Fruit fly (Drosophila melanogaster): Measurements from ENCODE around the gene CG13282.

Gene CG13282

dm6 chr2L:16824905-16825333, 9.4 kb downstream of the CG13282 start, which contains the start of gene Cse1 (continued):
- TF ChIP-seq zfh1 (GFP tag; IDR thresholded peaks at IDR 0.05) = no peak
- TF ChIP-seq Deaf1 (tag; optimal IDR thresholded peaks at IDR 0.05) = no peak
- TF ChIP-seq Hey (tag; optimal IDR thresholded peaks at IDR 0.05) = no peak
- no peak for TF ChIP-seq YL-1 (GFP tag; optimal IDR thresholded peaks at IDR 0.05)
- TF ChIP-seq Ptx1 (GFP tag; IDR thresholded peaks at IDR 0.05) = no peak
- TF ChIP-seq prd (optimal IDR thresholded peaks at IDR 0.05) = no peak
- TF ChIP-seq prd (GFP tag; IDR thresholded peaks at IDR 0.05) = no peak
- TF ChIP-seq CG1024 (GFP tag; IDR thresholded peaks at IDR 0.05) = no peak
- no peak for TF ChIP-seq CG14441 (GFP tag; IDR thresholded peaks at IDR 0.05)
- no peak for TF ChIP-seq ac (GFP tag; optimal IDR thresholded peaks at IDR 0.05)
- TF ChIP-seq sim (GFP tag; IDR thresholded peaks at IDR 0.05) = no peak
- no peak for TF ChIP-seq CG5953 (GFP tag; IDR thresholded peaks at IDR 0.05)
- no peak for TF ChIP-seq Lpt (GFP tag; optimal IDR thresholded peaks at IDR 0.05)
- no peak for TF ChIP-seq Dek (tag; optimal IDR thresholded peaks at IDR 0.05)
- peak; percentile 18 for TF ChIP-seq phol (tag; optimal IDR thresholded peaks at IDR 0.05)
- no peak for TF ChIP-seq Nf-YA (GFP tag; IDR thresholded peaks at IDR 0.05)
- peak; percentile 69 for TF ChIP-seq amos (GFP tag; IDR thresholded peaks at IDR 0.05; ENCODE audit: partially characterized antibody)
- TF ChIP-seq onecut (GFP tag; IDR thresholded peaks at IDR 0.05) = no peak
- no peak for TF ChIP-seq D (optimal IDR thresholded peaks at IDR 0.05)
- TF ChIP-seq D (GFP tag; optimal IDR thresholded peaks at IDR 0.05) = no peak
- TF ChIP-seq H2.0 (GFP tag; IDR thresholded peaks at IDR 0.05) = no peak
- no peak for TF ChIP-seq ind (GFP tag; optimal IDR thresholded peaks at IDR 0.05)
- no peak for TF ChIP-seq Aef1 (GFP tag; IDR thresholded peaks at IDR 0.05)
- TF ChIP-seq gce (GFP tag; IDR thresholded peaks at IDR 0.05) = no peak

dm6 chr2L:16820993-16821392, 13.3 kb downstream of the CG13282 start, which contains the start of gene CG13280:
Gene CG13280 (minus strand): TSS chr2L:16821093.
- no peak for TF ChIP-seq CG8765 (GFP tag; IDR thresholded peaks at IDR 0.05)
- TF ChIP-seq CG17361 (GFP tag; IDR thresholded peaks at IDR 0.05) = no peak
- TF ChIP-seq croc (GFP tag; conservative IDR thresholded peaks at IDR 0.05) = no peak
- TF ChIP-seq ems (GFP tag; optimal IDR thresholded peaks at IDR 0.05) = no peak
- TF ChIP-seq lilli (GFP tag; optimal IDR thresholded peaks at IDR 0.05) = no peak
- no peak for TF ChIP-seq NfI (GFP tag; optimal IDR thresholded peaks at IDR 0.05)
- TF ChIP-seq CG10462 (GFP tag; optimal IDR thresholded peaks at IDR 0.05) = no peak
- TF ChIP-seq tx (GFP tag; optimal IDR thresholded peaks at IDR 0.05) = no peak
- TF ChIP-seq CG17912 (GFP tag; optimal IDR thresholded peaks at IDR 0.05) = no peak
- no peak for TF ChIP-seq HLHmδ (GFP tag; optimal IDR thresholded peaks at IDR 0.05)
- TF ChIP-seq CG31441 (GFP tag; IDR thresholded peaks at IDR 0.05) = no peak
- TF ChIP-seq Dad (GFP tag; optimal IDR thresholded peaks at IDR 0.05) = no peak
- TF ChIP-seq CG12391 (tag; optimal IDR thresholded peaks at IDR 0.05) = no peak
- no peak for TF ChIP-seq GATAe (GFP tag; conservative IDR thresholded peaks at IDR 0.05)
- TF ChIP-seq Myb (GFP tag; optimal IDR thresholded peaks at IDR 0.05) = no peak
- TF ChIP-seq Dek (tag; optimal IDR thresholded peaks at IDR 0.05) = no peak
- TF ChIP-seq luna (GFP tag; optimal IDR thresholded peaks at IDR 0.05) = no peak

- TF ChIP-seq tap (tag; optimal IDR thresholded peaks at IDR 0.05) (peak; percentile 13), CG12104 (GFP tag; optimal IDR thresholded peaks at IDR 0.05) (no peak), CG43689 (GFP tag; IDR thresholded peaks at IDR 0.05) (no peak), Chrac-16 (GFP tag; optimal IDR thresholded peaks at IDR 0.05) (no peak), CG3163 (GFP tag; optimal IDR thresholded peaks at IDR 0.05) (no peak), CG17912 (GFP tag; optimal IDR thresholded peaks at IDR 0.05) (no peak), ase (GFP tag; IDR thresholded peaks at IDR 0.05) (no peak), crp (GFP tag; optimal IDR thresholded peaks at IDR 0.05) (no peak), CG11695 (GFP tag; IDR thresholded peaks at IDR 0.05) (no peak), CG4360 (GFP tag; IDR thresholded peaks at IDR 0.05) (no peak), PHDP (tag; optimal IDR thresholded peaks at IDR 0.05) (peak; percentile 74), B-H2 (GFP tag; optimal IDR thresholded peaks at IDR 0.05) (peak; percentile 77), pho (GFP tag; optimal IDR thresholded peaks at IDR 0.05) (no peak), bsh (GFP tag; optimal IDR thresholded peaks at IDR 0.05) (no peak), esg (GFP tag; conservative IDR thresholded peaks at IDR 0.05) (no peak)
Observed at dm6 chr2L:16819714-16820113, 14.6 kb downstream of the CG13282 start.
